Fruit fly (Drosophila melanogaster): ENCODE measurements around the gene LSm7.

DNA sequence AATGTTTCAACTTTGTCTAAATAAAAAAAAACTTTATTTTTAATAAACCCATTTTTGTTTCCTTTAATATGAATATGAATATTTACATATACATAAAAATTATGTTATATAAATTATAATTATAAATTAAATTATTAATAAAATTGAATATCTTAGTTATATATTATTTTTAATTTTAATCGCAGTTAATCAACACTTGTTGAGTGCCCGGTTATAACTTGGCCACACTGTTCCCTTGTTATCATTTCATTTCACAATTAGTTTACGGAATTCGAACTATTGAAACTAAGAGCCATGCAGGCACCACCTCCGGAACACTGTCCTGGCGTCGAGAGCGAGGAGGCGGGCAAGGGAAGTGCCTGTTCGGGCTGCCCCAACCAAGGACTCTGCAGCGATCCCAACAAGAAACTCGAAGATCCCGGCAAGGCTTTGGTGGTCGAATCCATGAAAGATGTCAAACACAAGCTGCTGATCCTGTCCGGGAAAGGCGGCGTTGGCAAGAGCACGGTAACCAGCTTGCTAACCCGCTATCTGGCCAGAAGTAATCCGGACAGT is 10.5 kb downstream of the LSm7 start, which contains the start of gene Nubp1:
- TF ChIP-seq CG1620 (GFP tag; optimal IDR thresholded peaks at IDR 0.05) = no peak
- TF ChIP-seq Crg-1 (GFP tag; optimal IDR thresholded peaks at IDR 0.05) = no peak
- TF ChIP-seq kay (GFP tag; ENCODE audit: borderline replicate concordance) = no peak
- no peak for TF ChIP-seq CG11617 (GFP tag; optimal IDR thresholded peaks at IDR 0.05)
- no peak for TF ChIP-seq CG5204 (GFP tag; optimal IDR thresholded peaks at IDR 0.05)
- TF ChIP-seq cnc (optimal IDR thresholded peaks at IDR 0.05) = no peak
- no peak for TF ChIP-seq pad (GFP tag; optimal IDR thresholded peaks at IDR 0.05)
- no peak for TF ChIP-seq CG7045 (GFP tag; optimal IDR thresholded peaks at IDR 0.05)
- no peak for TF ChIP-seq Hr96 (GFP tag; optimal IDR thresholded peaks at IDR 0.05)
- no peak for TF ChIP-seq toe (GFP tag; optimal IDR thresholded peaks at IDR 0.05)
- TF ChIP-seq cic (GFP tag; optimal IDR thresholded peaks at IDR 0.05) = no peak
- no peak for TF ChIP-seq Mnt (GFP tag; optimal IDR thresholded peaks at IDR 0.05)
- TF ChIP-seq Clk (GFP tag; optimal IDR thresholded peaks at IDR 0.05) = no peak

All from whole organism, adult.